Worm (Caenorhabditis elegans) whole organism, early embryonic: ENCODE data around the gene F59E12.1.

Experiments used
- ama-1 ChIP-seq: fragments of 150-350 bp; optimal IDR thresholded peaks from 2 replicates; lab custom pipeline; 2014
- ceh-13 ChIP-seq: fragments of 200-800 bp; sonication (Bioruptor generic); optimal IDR thresholded peaks from 2 replicates; lab custom pipeline; 2018; ENCODE audit warnings: mild to moderate bottlenecking, missing genetic modification characterization, missing compliant biosample characterization
- scrt-1 ChIP-seq: fragments of 200-800 bp; sonication (Bioruptor generic); IDR thresholded peaks from 2 replicates; pipeline ENCODE4 v1.3.6; 2022; ENCODE audit warnings: missing genetic modification characterization, missing compliant biosample characterization

DNA sequence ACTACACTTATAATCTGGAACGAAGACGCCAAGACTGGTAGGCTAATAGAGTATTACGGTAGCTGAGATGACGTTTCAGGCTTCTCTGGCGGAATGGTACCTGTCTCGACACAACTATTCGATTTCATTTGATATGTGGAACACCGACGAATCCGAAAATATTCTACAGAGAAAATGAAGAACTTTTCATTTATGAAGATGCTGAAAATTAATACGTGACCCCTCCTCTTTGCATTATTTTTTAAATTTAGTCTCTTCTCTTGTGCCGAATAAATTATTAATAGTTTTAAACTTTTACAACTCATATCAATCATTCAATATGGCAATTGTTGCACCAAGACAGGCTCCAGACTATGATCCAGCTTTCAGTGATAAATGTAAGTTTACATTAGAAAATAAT is 11.7 kb downstream of the F59E12.1 start, which contains the start of gene C25H3.16:
- TF ChIP-seq ama-1 (lab: Kevin White, UChicago) (no peak), scrt-1 (no peak), ceh-13 (GFP tag; lab: Kevin White, UChicago) (no peak)
